Worm (Caenorhabditis elegans): ENCODE results near the gene R53.5.

R53.5 gene

ce11 chrII:9982437-9982836 lies 12.1 kb upstream of the R53.5 start:
- no peak for TF ChIP-seq nhr-12 (tag; optimal IDR thresholded peaks at IDR 0.05)
- peak; percentile 93 for TF ChIP-seq ces-1 (GFP tag; optimal IDR thresholded peaks at IDR 0.05)

- TF ChIP-seq ceh-39 (tag; optimal IDR thresholded peaks at IDR 0.05) (no peak), mls-2 (tag; optimal IDR thresholded peaks at IDR 0.05) (no peak), tbx-8 (GFP tag; optimal IDR thresholded peaks at IDR 0.05) (no peak), blmp-1 (tag; optimal IDR thresholded peaks at IDR 0.05) (no peak), snpc-4 (tag; optimal IDR thresholded peaks at IDR 0.05) (no peak), cnd-1 (tag; optimal IDR thresholded peaks at IDR 0.05) (no peak), sem-2 (GFP tag; optimal IDR thresholded peaks at IDR 0.05) (no peak), pha-4 (tag; optimal IDR thresholded peaks at IDR 0.05) (no peak), bed-3 (GFP tag; optimal IDR thresholded peaks at IDR 0.05) (no peak), drap-1 (GFP tag; optimal IDR thresholded peaks at IDR 0.05) (no peak), unc-120 (tag; optimal IDR thresholded peaks at IDR 0.05; ENCODE audit: poor library complexity, severe bottlenecking) (no peak), ces-1 (GFP tag; optimal IDR thresholded peaks at IDR 0.05) (no peak), sptf-1 (tag; optimal IDR thresholded peaks at IDR 0.05) (no peak), elt-1 (tag; optimal IDR thresholded peaks at IDR 0.05; ENCODE audit: borderline replicate concordance, insufficient read depth) (no peak), ceh-43 (GFP tag; optimal IDR thresholded peaks at IDR 0.05) (no peak), lin-32 (GFP tag; optimal IDR thresholded peaks at IDR 0.05) (no peak), nhr-28 (tag; optimal IDR thresholded peaks at IDR 0.05) (no peak), nhr-2 (tag; optimal IDR thresholded peaks at IDR 0.05) (no peak)
Observed at ce11 chrII:9981760-9982159, 11.5 kb upstream of the R53.5 start, which contains the start of gene sdz-38. Gene sdz-38, minus strand, starts transcription at chrII:9981860.

ce11 chrII:9980077-9980631 lies 9.9 kb upstream of the R53.5 start, which contains the start of gene ZK892.6:
Gene ZK892.6, minus strand, starts transcription at chrII:9980127.
- no peak for TF ChIP-seq nhr-76 (tag; optimal IDR thresholded peaks at IDR 0.05)
- TF ChIP-seq M03D4.4 (tag; optimal IDR thresholded peaks at IDR 0.05): no peak
- TF ChIP-seq elt-3 (tag; optimal IDR thresholded peaks at IDR 0.05): no peak
- TF ChIP-seq ztf-11 (tag; optimal IDR thresholded peaks at IDR 0.05): no peak
- no peak for TF ChIP-seq ces-1 (GFP tag; optimal IDR thresholded peaks at IDR 0.05)
- no peak for TF ChIP-seq mab-5 (tag; optimal IDR thresholded peaks at IDR 0.05)
- TF ChIP-seq tbx-8 (GFP tag; optimal IDR thresholded peaks at IDR 0.05): no peak
- no peak for TF ChIP-seq drap-1 (GFP tag; optimal IDR thresholded peaks at IDR 0.05)
- TF ChIP-seq hlh-1 (tag; optimal IDR thresholded peaks at IDR 0.05): no peak
- no peak for TF ChIP-seq zip-8 (tag; optimal IDR thresholded peaks at IDR 0.05)
- no peak for TF ChIP-seq flh-1 (GFP tag; optimal IDR thresholded peaks at IDR 0.05)
- TF ChIP-seq unc-120 (tag; optimal IDR thresholded peaks at IDR 0.05; ENCODE audit: poor library complexity, severe bottlenecking): no peak
- TF ChIP-seq ceh-83 (GFP tag; optimal IDR thresholded peaks at IDR 0.05): no peak

- TF ChIP-seq zip-8 (tag; optimal IDR thresholded peaks at IDR 0.05): no peak
- TF ChIP-seq pha-4 (tag; optimal IDR thresholded peaks at IDR 0.05): no peak
- TF ChIP-seq ham-2 (GFP tag; optimal IDR thresholded peaks at IDR 0.05): no peak
- TF ChIP-seq tbx-8 (GFP tag; optimal IDR thresholded peaks at IDR 0.05): no peak
- TF ChIP-seq sptf-1 (tag; optimal IDR thresholded peaks at IDR 0.05): no peak
- TF ChIP-seq mep-1 (tag; optimal IDR thresholded peaks at IDR 0.05): no peak
- no peak for TF ChIP-seq sem-2 (GFP tag; optimal IDR thresholded peaks at IDR 0.05)
- TF ChIP-seq mls-2 (tag; optimal IDR thresholded peaks at IDR 0.05): no peak
- no peak for TF ChIP-seq unc-120 (tag; optimal IDR thresholded peaks at IDR 0.05; ENCODE audit: poor library complexity, severe bottlenecking)
- no peak for TF ChIP-seq elt-1 (tag; optimal IDR thresholded peaks at IDR 0.05; ENCODE audit: borderline replicate concordance, insufficient read depth)
- TF ChIP-seq nhr-237 (tag; optimal IDR thresholded peaks at IDR 0.05): no peak
- no peak for TF ChIP-seq mab-5 (tag; optimal IDR thresholded peaks at IDR 0.05)
- no peak for TF ChIP-seq ces-1 (GFP tag; optimal IDR thresholded peaks at IDR 0.05)
- no peak for TF ChIP-seq snpc-4 (tag; optimal IDR thresholded peaks at IDR 0.05)
- no peak for TF ChIP-seq bed-3 (GFP tag; optimal IDR thresholded peaks at IDR 0.05)
- no peak for TF ChIP-seq unc-62 (GFP tag; optimal IDR thresholded peaks at IDR 0.05)
Observed at ce11 chrII:9976405-9976804, 6.1 kb upstream of the R53.5 start, which contains the start of gene R53.8. Gene R53.8, plus strand, starts transcription at chrII:9976705.

- TF ChIP-seq sptf-1 (tag; optimal IDR thresholded peaks at IDR 0.05) (no peak), ham-2 (GFP tag; optimal IDR thresholded peaks at IDR 0.05) (no peak), pha-4 (tag; optimal IDR thresholded peaks at IDR 0.05) (peak; percentile 43), snpc-4 (tag; optimal IDR thresholded peaks at IDR 0.05) (no peak), unc-120 (tag; optimal IDR thresholded peaks at IDR 0.05; ENCODE audit: poor library complexity, severe bottlenecking) (peak; percentile 4)
Observed at ce11 chrII:9974967-9975366, 4.7 kb upstream of the R53.5 start, which contains the start of gene aakg-5. Gene aakg-5, minus strand, starts transcription at chrII:9975125.

Measured in whole organism, mixed stage, embryonic.